Fruit fly (Drosophila melanogaster): Measurements from ENCODE around the gene Mettl14.

Gene Mettl14

dm6 chr2L:8346260-8346659, 38.0 kb downstream of the Mettl14 start, which contains the start of gene CG7778 (continued):
- peak; percentile 60 to 65 for TF ChIP-seq Trl (optimal IDR thresholded peaks at IDR 0.05)
- TF ChIP-seq Trl (GFP tag; optimal IDR thresholded peaks at IDR 0.05) = no peak
- no peak for TF ChIP-seq Hr78 (GFP tag; optimal IDR thresholded peaks at IDR 0.05)
- TF ChIP-seq Adf1 (GFP tag; IDR thresholded peaks at IDR 0.05) = peak; percentile 82
- no peak for TF ChIP-seq gcm (GFP tag; optimal IDR thresholded peaks at IDR 0.05)
- no peak for TF ChIP-seq Bdp1 (GFP tag; optimal IDR thresholded peaks at IDR 0.05)
- TF ChIP-seq CG2875 (GFP tag; optimal IDR thresholded peaks at IDR 0.05) = no peak
- TF ChIP-seq CG3163 (GFP tag; optimal IDR thresholded peaks at IDR 0.05) = peak; percentile 94
- no peak for TF ChIP-seq pho (GFP tag; optimal IDR thresholded peaks at IDR 0.05)
- no peak for TF ChIP-seq HLH54F (GFP tag; optimal IDR thresholded peaks at IDR 0.05)
- TF ChIP-seq BEAF-32 (GFP tag; optimal IDR thresholded peaks at IDR 0.05) = no peak
- TF ChIP-seq exex (tag; optimal IDR thresholded peaks at IDR 0.05) = peak; percentile 48
- peak; percentile 30; the same call in 1 of the 2 replicates for TF ChIP-seq stc (GFP tag; IDR thresholded peaks at IDR 0.05)
- no peak for TF ChIP-seq gro (GFP tag; optimal IDR thresholded peaks at IDR 0.05)
- TF ChIP-seq vfl (GFP tag; optimal IDR thresholded peaks at IDR 0.05) = no peak
- no peak for TF ChIP-seq slp2 (GFP tag; optimal IDR thresholded peaks at IDR 0.05)
- TF ChIP-seq CG12391 (tag; optimal IDR thresholded peaks at IDR 0.05) = no peak
- TF ChIP-seq Jarid2 (GFP tag; optimal IDR thresholded peaks at IDR 0.05) = no peak
- no peak for TF ChIP-seq ham (GFP tag; IDR thresholded peaks at IDR 0.05)
- TF ChIP-seq Mes4 (GFP tag; optimal IDR thresholded peaks at IDR 0.05) = no peak
- no peak for TF ChIP-seq gsb-n (tag; optimal IDR thresholded peaks at IDR 0.05)
- no peak for TF ChIP-seq danr (GFP tag; IDR thresholded peaks at IDR 0.05)
- TF ChIP-seq Max (GFP tag; optimal IDR thresholded peaks at IDR 0.05) = no peak
- no peak for TF ChIP-seq lab (GFP tag; optimal IDR thresholded peaks at IDR 0.05)
- no peak for TF ChIP-seq shn (GFP tag; optimal IDR thresholded peaks at IDR 0.05)
- no peak for TF ChIP-seq CG2712 (tag; optimal IDR thresholded peaks at IDR 0.05)
- TF ChIP-seq CG10543 (GFP tag; optimal IDR thresholded peaks at IDR 0.05) = no peak
- TF ChIP-seq CG32772 (GFP tag; IDR thresholded peaks at IDR 0.05) = no peak
- no peak for TF ChIP-seq CG6683 (GFP tag; optimal IDR thresholded peaks at IDR 0.05)
- TF ChIP-seq CG7745 (tag; optimal IDR thresholded peaks at IDR 0.05) = peak; percentile 44
- TF ChIP-seq sd (tag; optimal IDR thresholded peaks at IDR 0.05) = peak; percentile 20
- TF ChIP-seq Oaz (GFP tag; IDR thresholded peaks at IDR 0.05) = no peak
- no peak for TF ChIP-seq inv (GFP tag; IDR thresholded peaks at IDR 0.05; ENCODE audit: partially characterized antibody)
- TF ChIP-seq Xbp1 (GFP tag; optimal IDR thresholded peaks at IDR 0.05) = no peak
- TF ChIP-seq Oli (tag; optimal IDR thresholded peaks at IDR 0.05) = no peak
- 0 out of 2 replicates have a peak, but pooled peaks have one; percentile 26 for TF ChIP-seq vvl (GFP tag; IDR thresholded peaks at IDR 0.05)
- no peak for TF ChIP-seq Fer1 (GFP tag; optimal IDR thresholded peaks at IDR 0.05)
- peak; percentile 46; the same call in 1 of the 2 replicates for TF ChIP-seq CG10321 (GFP tag; IDR thresholded peaks at IDR 0.05)

dm6 chr2L:8350560-8351171, 42.4 kb downstream of the Mettl14 start:
- no peak for TF ChIP-seq Trl (optimal IDR thresholded peaks at IDR 0.05)
- TF ChIP-seq Trl (GFP tag; optimal IDR thresholded peaks at IDR 0.05) = peak; percentile 8
- TF ChIP-seq Xbp1 (GFP tag; optimal IDR thresholded peaks at IDR 0.05) = no peak
- no peak for TF ChIP-seq Xrp1 (GFP tag; IDR thresholded peaks at IDR 0.05)
- TF ChIP-seq CG11723 (GFP tag; optimal IDR thresholded peaks at IDR 0.05) = no peak
- peak; percentile 25 for TF ChIP-seq grau (tag; optimal IDR thresholded peaks at IDR 0.05)
- TF ChIP-seq CG4424 (GFP tag; optimal IDR thresholded peaks at IDR 0.05) = no peak
- no peak for TF ChIP-seq vvl (GFP tag; IDR thresholded peaks at IDR 0.05)
- no peak for TF ChIP-seq CG10147 (GFP tag; optimal IDR thresholded peaks at IDR 0.05)
- TF ChIP-seq HLH4C (GFP tag; IDR thresholded peaks at IDR 0.05; ENCODE audit: partially characterized antibody) = no peak
- TF ChIP-seq peb (GFP tag; IDR thresholded peaks at IDR 0.05) = no peak
- peak; percentile 52; the same call in 1 of the 2 replicates for TF ChIP-seq CG14014 (GFP tag; IDR thresholded peaks at IDR 0.05)
- TF ChIP-seq CG13424 (tag; optimal IDR thresholded peaks at IDR 0.05) = peak; percentile 31
- TF ChIP-seq CG17385 (GFP tag; optimal IDR thresholded peaks at IDR 0.05) = peak; percentile 55
- TF ChIP-seq pan (optimal IDR thresholded peaks at IDR 0.05) = no peak
- peak in 1 of 2 experiments; percentile 35 for TF ChIP-seq pan (GFP tag; optimal IDR thresholded peaks at IDR 0.05 in 1 of 2, IDR thresholded peaks at IDR 0.05 in 1 of 2)
- TF ChIP-seq CoRest (tag; optimal IDR thresholded peaks at IDR 0.05) = peak; percentile 33
